Worm (Caenorhabditis elegans): ENCODE measurements around the gene T05A8.11.

DNA sequence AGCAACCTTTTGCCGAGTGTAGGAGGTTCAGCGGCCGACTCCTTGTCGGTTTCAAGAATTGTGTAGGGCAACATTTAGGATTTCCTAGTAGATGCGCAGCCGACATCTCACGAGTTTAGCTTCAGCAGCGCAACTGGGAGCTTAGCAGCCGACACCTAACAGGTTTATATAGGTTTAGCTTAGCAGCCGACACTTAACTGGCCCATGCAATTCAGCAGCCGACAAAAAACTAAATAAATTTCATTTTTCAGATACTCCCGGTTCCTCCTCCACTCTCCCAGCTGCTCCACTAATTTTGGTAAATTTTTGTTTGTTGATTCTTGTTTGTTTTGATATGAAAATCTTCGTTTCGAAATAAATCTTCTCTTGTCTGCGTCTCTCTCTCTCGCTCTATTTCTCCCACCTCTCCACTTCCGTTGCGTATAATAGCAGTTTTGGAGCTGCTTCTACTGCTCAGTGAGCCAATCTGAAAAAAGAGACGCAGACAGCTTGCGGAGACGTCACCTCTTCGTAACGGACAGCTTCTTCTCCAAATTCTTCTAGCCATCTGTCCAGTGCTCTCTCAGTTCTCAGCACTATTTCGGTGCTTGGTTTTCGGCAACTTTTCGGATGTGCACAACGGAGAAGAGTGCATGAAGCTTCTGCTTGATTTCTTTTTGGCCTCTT, 22.6 kb upstream of the T05A8.11 start:
- TF ChIP-seq ama-1 (optimal IDR thresholded peaks at IDR 0.05) (no peak), flt-1 (GFP tag; IDR thresholded peaks at IDR 0.05) (no peak), pes-1 (GFP tag; IDR thresholded peaks at IDR 0.05) (no peak), hmg-4 (GFP tag; optimal IDR thresholded peaks at IDR 0.05) (no peak)

Measured in whole organism, early embryonic.